Worm (Caenorhabditis elegans) whole organism, late embryonic: ENCODE measurements around the gene Y39A3CL.7.

ENCODE experiments used
- C08G9.2 ChIP-seq: sonication (generic microtip); optimal IDR thresholded peaks from 2 replicates; lab custom pipeline; 2016; ENCODE audit warnings: mild to moderate bottlenecking, missing genetic modification characterization, moderate library complexity, missing compliant biosample characterization
- hlh-13 ChIP-seq: fragments of 200-800 bp; sonication (Bioruptor generic); optimal IDR thresholded peaks from 2 replicates; lab custom pipeline; 2018; ENCODE audit warnings: mild to moderate bottlenecking, missing genetic modification characterization, missing compliant biosample characterization
- nfya-1 ChIP-seq: sonication (generic microtip); optimal IDR thresholded peaks from 2 replicates; lab custom pipeline; 2017; ENCODE audit warnings: missing genetic modification characterization, mild to moderate bottlenecking, missing compliant biosample characterization, antibody characterized with exemption, moderate library complexity

- no peak for TF ChIP-seq nfya-1 (tag; lab: Kevin White, UChicago)
- no peak for TF ChIP-seq hlh-13 (GFP tag; lab: Kevin White, UChicago)
- TF ChIP-seq C08G9.2 (tag; lab: Kevin White, UChicago), result no peak
These were observed 53.3 kb downstream of the Y39A3CL.7 start, which contains the start of gene smi-1 for ce11 chrIII:1878065-1878464.
